ENCODE assay signal across 1 fruit fly cellular context in genomic region chr2L:7998655-7999054, dm6.
A peak's percentile ranks its signal among the peaks of the same experiment; 100 is the strongest.
TF ChIP-seq lines count a peak whose summit lies in the region.

Gene Sirup, plus strand, starts transcription at chr2L:7998869.

TF ChIP-seq in whole organism, embryonic, 481 proteins besides CTCF, POLR2A, EP300 and RAD21 (continued from another document and continues in another):
- TF ChIP-seq abd-A (tag; optimal IDR thresholded peaks at IDR 0.05; lab: Kevin White, UChicago): peak; percentile 77
- peak; percentile 60 for TF ChIP-seq bbx (GFP tag; IDR thresholded peaks at IDR 0.05; lab: Robert Waterston, UW; ENCODE audit: partially characterized antibody)
- TF ChIP-seq H2.0 (GFP tag; IDR thresholded peaks at IDR 0.05; lab: Robert Waterston, UW): no peak
- no peak for TF ChIP-seq C15 (GFP tag; IDR thresholded peaks at IDR 0.05; lab: Robert Waterston, UW)
- no peak for TF ChIP-seq HLHmδ (GFP tag; optimal IDR thresholded peaks at IDR 0.05; lab: Kevin White, UChicago)
- TF ChIP-seq amos (GFP tag; IDR thresholded peaks at IDR 0.05; lab: Robert Waterston, UW; ENCODE audit: partially characterized antibody): peak; percentile 62; the same call in 1 of the 2 replicates
- peak; percentile 63 for TF ChIP-seq stwl (tag; optimal IDR thresholded peaks at IDR 0.05; lab: Kevin White, UChicago)
- no peak for TF ChIP-seq CG31224 (GFP tag; IDR thresholded peaks at IDR 0.05; lab: Robert Waterston, UW)
- no peak for TF ChIP-seq CG4820 (GFP tag; optimal IDR thresholded peaks at IDR 0.05; lab: Kevin White, UChicago)
- TF ChIP-seq CG6654 (GFP tag; optimal IDR thresholded peaks at IDR 0.05; lab: Kevin White, UChicago): no peak
- TF ChIP-seq CG7839 (tag; optimal IDR thresholded peaks at IDR 0.05; lab: Kevin White, UChicago): no peak
- TF ChIP-seq CG9437 (GFP tag; optimal IDR thresholded peaks at IDR 0.05; lab: Kevin White, UChicago): no peak
- TF ChIP-seq CG17912 (GFP tag; optimal IDR thresholded peaks at IDR 0.05; lab: Kevin White, UChicago): peak; percentile 11
- TF ChIP-seq CG6683 (GFP tag; optimal IDR thresholded peaks at IDR 0.05; lab: Kevin White, UChicago): no peak
- TF ChIP-seq Usf (GFP tag; optimal IDR thresholded peaks at IDR 0.05; lab: Kevin White, UChicago): no peak
- no peak for TF ChIP-seq CG10274 (GFP tag; optimal IDR thresholded peaks at IDR 0.05; lab: Kevin White, UChicago)
- TF ChIP-seq CG11093 (GFP tag; IDR thresholded peaks at IDR 0.05; lab: Robert Waterston, UW): no peak
- no peak for TF ChIP-seq CG18764 (GFP tag; optimal IDR thresholded peaks at IDR 0.05; lab: Kevin White, UChicago)
- no peak for TF ChIP-seq CG2120 (GFP tag; optimal IDR thresholded peaks at IDR 0.05; lab: Kevin White, UChicago)
- no peak for TF ChIP-seq Atf3 (GFP tag; optimal IDR thresholded peaks at IDR 0.05; lab: Kevin White, UChicago)
- peak; percentile 32 to 86 for TF ChIP-seq crp (GFP tag; optimal IDR thresholded peaks at IDR 0.05; lab: Kevin White, UChicago)
- no peak for TF ChIP-seq CG4328 (GFP tag; optimal IDR thresholded peaks at IDR 0.05; lab: Kevin White, UChicago)
- peak; percentile 37 for TF ChIP-seq vvl (GFP tag; IDR thresholded peaks at IDR 0.05; lab: Robert Waterston, UW)
- no peak for TF ChIP-seq sqz (GFP tag; optimal IDR thresholded peaks at IDR 0.05; lab: Kevin White, UChicago)
- TF ChIP-seq CG7928 (GFP tag; optimal IDR thresholded peaks at IDR 0.05; lab: Kevin White, UChicago): no peak
- TF ChIP-seq ttk (GFP tag; IDR thresholded peaks at IDR 0.05; lab: Robert Waterston, UW): no peak
- TF ChIP-seq grau (tag; optimal IDR thresholded peaks at IDR 0.05; lab: Kevin White, UChicago): no peak
- peak; percentile 64; the same call in 1 of the 2 replicates for TF ChIP-seq CG42726 (GFP tag; IDR thresholded peaks at IDR 0.05; lab: Robert Waterston, UW; ENCODE audit: partially characterized antibody)
- TF ChIP-seq E2f1 (GFP tag; IDR thresholded peaks at IDR 0.05; lab: Robert Waterston, UW): peak; percentile 29; the same call in 1 of the 2 replicates
- TF ChIP-seq Xrp1 (GFP tag; IDR thresholded peaks at IDR 0.05; lab: Robert Waterston, UW): no peak
- no peak for TF ChIP-seq CG8765 (GFP tag; IDR thresholded peaks at IDR 0.05; lab: Robert Waterston, UW)
- TF ChIP-seq Nf-YB (GFP tag; optimal IDR thresholded peaks at IDR 0.05; lab: Kevin White, UChicago): no peak
- peak; percentile 63; the same call in 2 of the 3 replicates for TF ChIP-seq CG6791 (GFP tag; IDR thresholded peaks at IDR 0.05; lab: Robert Waterston, UW; ENCODE audit: partially characterized antibody)
- TF ChIP-seq CG34224 (GFP tag; IDR thresholded peaks at IDR 0.05; lab: Robert Waterston, UW; ENCODE audit: partially characterized antibody): no peak
- TF ChIP-seq CG11696 (GFP tag; IDR thresholded peaks at IDR 0.05; lab: Robert Waterston, UW): no peak
- no peak for TF ChIP-seq hb (GFP tag; IDR thresholded peaks at IDR 0.05; lab: Robert Waterston, UW; ENCODE audit: partially characterized antibody)
- no peak for TF ChIP-seq zen2 (GFP tag; IDR thresholded peaks at IDR 0.05; lab: Robert Waterston, UW; ENCODE audit: partially characterized antibody)
- TF ChIP-seq maf-S (GFP tag; optimal IDR thresholded peaks at IDR 0.05; lab: Kevin White, UChicago): no peak
- no peak for TF ChIP-seq chif (GFP tag; optimal IDR thresholded peaks at IDR 0.05; lab: Kevin White, UChicago)
- no peak for TF ChIP-seq vnd (GFP tag; IDR thresholded peaks at IDR 0.05; lab: Robert Waterston, UW; ENCODE audit: partially characterized antibody)
- TF ChIP-seq Nf-YA (GFP tag; IDR thresholded peaks at IDR 0.05; lab: Robert Waterston, UW): no peak
- TF ChIP-seq Med (GFP tag; lab: Kevin White, UChicago): peak; percentile 56
- no peak for TF ChIP-seq mirr (GFP tag; optimal IDR thresholded peaks at IDR 0.05; lab: Kevin White, UChicago)
- TF ChIP-seq CG9797 (GFP tag; optimal IDR thresholded peaks at IDR 0.05; lab: Kevin White, UChicago): peak; percentile 50
- no peak for TF ChIP-seq H15 (GFP tag; IDR thresholded peaks at IDR 0.05; lab: Robert Waterston, UW)
- no peak for TF ChIP-seq B-H2 (GFP tag; optimal IDR thresholded peaks at IDR 0.05; lab: Kevin White, UChicago)
- no peak for TF ChIP-seq Ets65A (GFP tag; lab: Kevin White, UChicago)
- peak; percentile 54; the same call in 1 of the 2 replicates for TF ChIP-seq tna (GFP tag; IDR thresholded peaks at IDR 0.05; lab: Robert Waterston, UW; ENCODE audit: partially characterized antibody)
- TF ChIP-seq sob (GFP tag; IDR thresholded peaks at IDR 0.05; lab: Robert Waterston, UW): peak; percentile 68
- peak; percentile 62 for TF ChIP-seq CG33213 (GFP tag; optimal IDR thresholded peaks at IDR 0.05; lab: Kevin White, UChicago)
- TF ChIP-seq PHDP (tag; optimal IDR thresholded peaks at IDR 0.05; lab: Kevin White, UChicago): no peak
- TF ChIP-seq CG10321 (GFP tag; IDR thresholded peaks at IDR 0.05; lab: Robert Waterston, UW): no peak
- no peak for TF ChIP-seq cato (GFP tag; optimal IDR thresholded peaks at IDR 0.05; lab: Kevin White, UChicago; ENCODE audit: borderline replicate concordance)
- TF ChIP-seq yki (optimal IDR thresholded peaks at IDR 0.05; lab: Kevin White, UChicago): no peak
- no peak for TF ChIP-seq gce (GFP tag; IDR thresholded peaks at IDR 0.05; lab: Robert Waterston, UW)
- TF ChIP-seq nau (GFP tag; optimal IDR thresholded peaks at IDR 0.05; lab: Kevin White, UChicago): no peak
- TF ChIP-seq Hr3 (GFP tag; optimal IDR thresholded peaks at IDR 0.05; lab: Kevin White, UChicago): no peak
- TF ChIP-seq CG9876 (GFP tag; optimal IDR thresholded peaks at IDR 0.05; lab: Kevin White, UChicago): no peak
- no peak for TF ChIP-seq CG10979 (tag; optimal IDR thresholded peaks at IDR 0.05; lab: Kevin White, UChicago)
- TF ChIP-seq CG4360 (GFP tag; IDR thresholded peaks at IDR 0.05; lab: Robert Waterston, UW): no peak
- TF ChIP-seq Poxn (GFP tag; IDR thresholded peaks at IDR 0.05; lab: Robert Waterston, UW): no peak
- no peak for TF ChIP-seq CG18476 (GFP tag; optimal IDR thresholded peaks at IDR 0.05; lab: Kevin White, UChicago)
- no peak for TF ChIP-seq jing (GFP tag; optimal IDR thresholded peaks at IDR 0.05; lab: Kevin White, UChicago)
- TF ChIP-seq da (GFP tag; optimal IDR thresholded peaks at IDR 0.05; lab: Kevin White, UChicago): no peak
- TF ChIP-seq CG2202 (tag; optimal IDR thresholded peaks at IDR 0.05; lab: Kevin White, UChicago): no peak
- peak; percentile 36 for TF ChIP-seq bcd (GFP tag; optimal IDR thresholded peaks at IDR 0.05; lab: Kevin White, UChicago)
- no peak for TF ChIP-seq toy (GFP tag; IDR thresholded peaks at IDR 0.05; lab: Robert Waterston, UW)
- TF ChIP-seq prd (optimal IDR thresholded peaks at IDR 0.05; lab: Kevin White, UChicago): no peak
- TF ChIP-seq prd (GFP tag; IDR thresholded peaks at IDR 0.05; lab: Robert Waterston, UW): peak; percentile 19; the same call in 1 of the 3 replicates
- peak; percentile 55 for TF ChIP-seq MESR4 (GFP tag; optimal IDR thresholded peaks at IDR 0.05; lab: Kevin White, UChicago)
- TF ChIP-seq CG12155 (GFP tag; optimal IDR thresholded peaks at IDR 0.05; lab: Kevin White, UChicago): no peak
- no peak for TF ChIP-seq lbe (GFP tag; optimal IDR thresholded peaks at IDR 0.05; lab: Kevin White, UChicago)
- no peak for TF ChIP-seq ash1 (GFP tag; optimal IDR thresholded peaks at IDR 0.05; lab: Kevin White, UChicago)
- no peak for TF ChIP-seq CG31388 (GFP tag; optimal IDR thresholded peaks at IDR 0.05; lab: Kevin White, UChicago)
- no peak for TF ChIP-seq Chrac-16 (GFP tag; optimal IDR thresholded peaks at IDR 0.05; lab: Kevin White, UChicago)
- no peak for TF ChIP-seq Awh (GFP tag; IDR thresholded peaks at IDR 0.05; lab: Robert Waterston, UW)
- TF ChIP-seq CG7372 (GFP tag; IDR thresholded peaks at IDR 0.05; lab: Robert Waterston, UW): peak; percentile 40; the same call in 1 of the 2 replicates
- no peak for TF ChIP-seq az2 (GFP tag; optimal IDR thresholded peaks at IDR 0.05; lab: Kevin White, UChicago)
- TF ChIP-seq Camta (GFP tag; optimal IDR thresholded peaks at IDR 0.05; lab: Kevin White, UChicago): no peak
- no peak for TF ChIP-seq BtbVII (GFP tag; optimal IDR thresholded peaks at IDR 0.05; lab: Kevin White, UChicago)
- TF ChIP-seq CG1792 (GFP tag; optimal IDR thresholded peaks at IDR 0.05; lab: Kevin White, UChicago): no peak
- TF ChIP-seq Dref (GFP tag; IDR thresholded peaks at IDR 0.05; lab: Robert Waterston, UW): peak; percentile 52
- TF ChIP-seq p53 (GFP tag; optimal IDR thresholded peaks at IDR 0.05; lab: Kevin White, UChicago): no peak
- TF ChIP-seq schlank (tag; optimal IDR thresholded peaks at IDR 0.05; lab: Kevin White, UChicago): no peak
- TF ChIP-seq CG12104 (GFP tag; optimal IDR thresholded peaks at IDR 0.05; lab: Kevin White, UChicago): no peak
- no peak for TF ChIP-seq pnt (GFP tag; optimal IDR thresholded peaks at IDR 0.05; lab: Kevin White, UChicago)
- no peak for TF ChIP-seq CG17361 (GFP tag; IDR thresholded peaks at IDR 0.05; lab: Robert Waterston, UW)
- TF ChIP-seq sc (optimal IDR thresholded peaks at IDR 0.05; lab: Kevin White, UChicago): no peak
- TF ChIP-seq sc (GFP tag; optimal IDR thresholded peaks at IDR 0.05; lab: Kevin White, UChicago): no peak
- peak; percentile 92 for TF ChIP-seq pzg (GFP tag; optimal IDR thresholded peaks at IDR 0.05; lab: Kevin White, UChicago)
- no peak for TF ChIP-seq CG13296 (GFP tag; optimal IDR thresholded peaks at IDR 0.05; lab: Kevin White, UChicago)
- no peak for TF ChIP-seq jigr1 (GFP tag; IDR thresholded peaks at IDR 0.05; lab: Robert Waterston, UW)
- no peak; the same call in 2 of the 3 replicates for TF ChIP-seq CG14050 (GFP tag; IDR thresholded peaks at IDR 0.05; lab: Robert Waterston, UW)
- TF ChIP-seq Sox102F (GFP tag; optimal IDR thresholded peaks at IDR 0.05; lab: Kevin White, UChicago): no peak
- no peak for TF ChIP-seq CG4424 (GFP tag; optimal IDR thresholded peaks at IDR 0.05; lab: Kevin White, UChicago)
- no peak for TF ChIP-seq h (optimal IDR thresholded peaks at IDR 0.05; lab: Kevin White, UChicago)
- TF ChIP-seq CG15073 (GFP tag; optimal IDR thresholded peaks at IDR 0.05; lab: Kevin White, UChicago): no peak
- TF ChIP-seq CG16815 (GFP tag; optimal IDR thresholded peaks at IDR 0.05; lab: Kevin White, UChicago): no peak
- no peak for TF ChIP-seq NK7.1 (GFP tag; optimal IDR thresholded peaks at IDR 0.05; lab: Kevin White, UChicago)
- no peak for TF ChIP-seq klu (GFP tag; IDR thresholded peaks at IDR 0.05; lab: Robert Waterston, UW)
- no peak for TF ChIP-seq ase (GFP tag; IDR thresholded peaks at IDR 0.05; lab: Robert Waterston, UW)
- TF ChIP-seq CG14860 (GFP tag; IDR thresholded peaks at IDR 0.05; lab: Robert Waterston, UW; ENCODE audit: partially characterized antibody): no peak
- no peak for TF ChIP-seq sug (tag; optimal IDR thresholded peaks at IDR 0.05; lab: Kevin White, UChicago)
- no peak for TF ChIP-seq CG11723 (GFP tag; optimal IDR thresholded peaks at IDR 0.05; lab: Kevin White, UChicago)
- TF ChIP-seq Rx (GFP tag; IDR thresholded peaks at IDR 0.05; lab: Robert Waterston, UW): no peak
- TF ChIP-seq CG4730 (GFP tag; IDR thresholded peaks at IDR 0.05; lab: Robert Waterston, UW): no peak
- TF ChIP-seq CG18011 (GFP tag; optimal IDR thresholded peaks at IDR 0.05; lab: Kevin White, UChicago): no peak
- TF ChIP-seq grn (GFP tag; optimal IDR thresholded peaks at IDR 0.05; lab: Kevin White, UChicago): no peak
- no peak for TF ChIP-seq CG11398 (GFP tag; optimal IDR thresholded peaks at IDR 0.05; lab: Kevin White, UChicago)
- TF ChIP-seq ci (GFP tag; IDR thresholded peaks at IDR 0.05; lab: Robert Waterston, UW): peak; percentile 56; the same call in 1 of the 3 replicates
- TF ChIP-seq Drgx (GFP tag; IDR thresholded peaks at IDR 0.05; lab: Robert Waterston, UW): peak; percentile 47
- TF ChIP-seq HmgD (GFP tag; optimal IDR thresholded peaks at IDR 0.05; lab: Kevin White, UChicago): no peak
- TF ChIP-seq tx (GFP tag; optimal IDR thresholded peaks at IDR 0.05; lab: Kevin White, UChicago): peak; percentile 14
- 0 out of 3 replicates have a peak, but pooled peaks have one; percentile 15 for TF ChIP-seq sr (GFP tag; IDR thresholded peaks at IDR 0.05; lab: Robert Waterston, UW)
- TF ChIP-seq Hmx (GFP tag; optimal IDR thresholded peaks at IDR 0.05; lab: Kevin White, UChicago): no peak
- no peak for TF ChIP-seq kay (GFP tag; optimal IDR thresholded peaks at IDR 0.05; lab: Kevin White, UChicago)
- no peak for TF ChIP-seq HLH54F (GFP tag; optimal IDR thresholded peaks at IDR 0.05; lab: Kevin White, UChicago)
- no peak for TF ChIP-seq fd3F (GFP tag; optimal IDR thresholded peaks at IDR 0.05; lab: Kevin White, UChicago)
- no peak for TF ChIP-seq Dbx (GFP tag; IDR thresholded peaks at IDR 0.05; lab: Robert Waterston, UW)
- TF ChIP-seq dan (GFP tag; IDR thresholded peaks at IDR 0.05; lab: Robert Waterston, UW): no peak
- no peak for TF ChIP-seq Hr39 (optimal IDR thresholded peaks at IDR 0.05; lab: Kevin White, UChicago)
- no peak for TF ChIP-seq CG3281 (GFP tag; optimal IDR thresholded peaks at IDR 0.05; lab: Kevin White, UChicago)
- TF ChIP-seq Bdp1 (GFP tag; optimal IDR thresholded peaks at IDR 0.05; lab: Kevin White, UChicago): no peak
- TF ChIP-seq E2f2 (GFP tag; IDR thresholded peaks at IDR 0.05; lab: Robert Waterston, UW): peak; percentile 94
- no peak for TF ChIP-seq en (GFP tag; optimal IDR thresholded peaks at IDR 0.05; lab: Kevin White, UChicago)
- TF ChIP-seq odd (GFP tag; optimal IDR thresholded peaks at IDR 0.05; lab: Kevin White, UChicago): no peak
- TF ChIP-seq CG7556 (GFP tag; optimal IDR thresholded peaks at IDR 0.05; lab: Kevin White, UChicago): no peak
- no peak for TF ChIP-seq Trl (optimal IDR thresholded peaks at IDR 0.05; lab: Kevin White, UChicago)
- TF ChIP-seq Trl (GFP tag; optimal IDR thresholded peaks at IDR 0.05; lab: Kevin White, UChicago): no peak
- TF ChIP-seq fru (optimal IDR thresholded peaks at IDR 0.05; lab: Kevin White, UChicago): no peak
- TF ChIP-seq ssp (GFP tag; IDR thresholded peaks at IDR 0.05; lab: Robert Waterston, UW): peak; percentile 19; the same call in 1 of the 2 replicates
- TF ChIP-seq Eip74EF (GFP tag; optimal IDR thresholded peaks at IDR 0.05; lab: Kevin White, UChicago): no peak
- no peak for TF ChIP-seq CG17359 (tag; optimal IDR thresholded peaks at IDR 0.05; lab: Kevin White, UChicago)
- TF ChIP-seq rib (GFP tag; IDR thresholded peaks at IDR 0.05; lab: Robert Waterston, UW): peak; percentile 15; the same call in 1 of the 2 replicates
- no peak for TF ChIP-seq bsh (GFP tag; optimal IDR thresholded peaks at IDR 0.05; lab: Kevin White, UChicago)
- no peak for TF ChIP-seq dmrt11E (tag; optimal IDR thresholded peaks at IDR 0.05; lab: Kevin White, UChicago)
- no peak for TF ChIP-seq CG15011 (GFP tag; optimal IDR thresholded peaks at IDR 0.05; lab: Kevin White, UChicago)
